Fruit fly (Drosophila melanogaster): ENCODE data around the gene Muc4B.

The Muc4B gene

DNA sequence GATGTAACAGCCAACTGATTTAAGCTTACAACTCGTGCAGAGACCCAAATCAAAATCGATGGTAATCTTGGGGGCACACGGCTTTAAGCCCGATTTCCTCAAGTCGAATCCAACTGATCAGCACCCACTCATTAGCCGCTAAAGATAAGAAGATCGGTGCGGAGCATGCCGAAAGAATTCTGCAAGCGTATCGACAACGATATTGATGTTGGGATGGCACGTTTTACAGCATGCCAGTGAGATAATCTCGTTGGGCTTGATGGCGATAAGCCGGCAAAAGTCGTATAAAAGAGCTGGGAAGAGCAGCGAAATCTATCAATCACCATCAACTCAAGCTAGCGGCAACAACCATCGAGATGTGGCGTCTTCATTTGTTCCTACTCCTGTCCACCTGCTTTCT lies 28.1 kb downstream of the Muc4B start, which contains the start of gene CG15570:
TSS of gene CG15570 (plus strand) at position 301 of the 400 bp plus-strand sequence.
- TF ChIP-seq CG17801 (GFP tag; optimal IDR thresholded peaks at IDR 0.05; ENCODE audit: partially characterized antibody), result no peak

DNA sequence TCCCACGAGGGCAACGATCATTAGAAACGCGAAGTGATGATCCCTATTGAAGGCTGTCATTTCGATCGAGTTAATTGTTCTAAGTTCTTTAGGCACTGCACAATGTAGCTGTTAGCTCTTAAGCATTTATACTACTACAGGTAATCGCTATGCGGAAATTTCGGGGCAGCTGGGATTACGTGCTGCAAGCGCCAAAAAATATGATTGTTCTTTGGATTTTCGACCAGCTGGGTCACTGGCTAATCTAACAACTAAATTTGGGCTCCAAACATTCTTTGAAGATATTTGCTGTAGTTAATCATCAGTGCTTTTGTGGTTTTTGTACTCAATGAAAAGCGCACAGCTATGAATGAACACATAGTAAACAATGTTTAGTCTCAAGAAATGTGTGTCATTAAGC lies 28.6 kb downstream of the Muc4B start, which contains the start of gene CG15571:
TSS of gene CG15571 (minus strand) at position 101 of the 400 bp plus-strand sequence.
- no peak for TF ChIP-seq CG17801 (GFP tag; optimal IDR thresholded peaks at IDR 0.05; ENCODE audit: partially characterized antibody)

DNA sequence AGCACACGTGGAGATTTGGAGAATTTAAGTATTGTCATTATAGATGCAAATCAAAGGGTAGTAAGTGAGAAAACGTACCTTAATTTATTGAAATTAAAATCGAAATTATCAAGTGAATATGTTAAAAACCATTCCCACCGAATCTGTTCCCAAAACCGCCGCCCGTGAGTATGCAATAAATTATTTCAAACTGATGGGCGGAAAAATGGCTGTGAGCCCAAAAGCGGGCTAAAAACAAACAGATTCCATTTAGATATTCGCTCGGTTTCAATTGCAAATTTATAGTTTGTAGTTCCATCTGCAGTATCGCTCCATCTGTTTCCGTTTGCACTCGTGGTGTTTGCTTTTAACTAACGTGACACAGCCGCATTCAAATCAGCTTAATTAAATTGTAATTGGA lies 31.6 kb downstream of the Muc4B start:
- TF ChIP-seq CG17801 (GFP tag; optimal IDR thresholded peaks at IDR 0.05; ENCODE audit: partially characterized antibody), result no peak

DNA sequence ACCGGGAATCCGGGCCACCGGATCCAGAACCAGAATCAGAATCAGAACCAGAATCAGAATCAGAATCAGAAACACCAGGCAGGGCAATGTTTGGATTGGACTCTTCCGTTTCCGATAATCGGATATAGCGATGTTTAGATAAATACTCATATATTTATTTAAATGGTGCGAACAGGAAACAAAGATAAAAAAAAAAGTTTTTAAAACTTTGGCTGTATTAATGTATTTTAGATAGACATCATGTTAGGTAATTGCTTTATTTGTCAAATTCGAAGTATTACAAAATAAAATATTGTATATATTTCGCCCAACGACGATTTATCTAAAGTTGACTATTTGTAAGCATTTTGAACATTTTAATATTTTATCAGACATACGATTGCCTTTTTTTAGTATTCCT lies 33.2 kb downstream of the Muc4B start, which contains the start of gene CG43288:
TSS of gene CG43288 (plus strand) at position 301 of the 400 bp plus-strand sequence.
- no peak for TF ChIP-seq CG17801 (GFP tag; optimal IDR thresholded peaks at IDR 0.05; ENCODE audit: partially characterized antibody)

DNA sequence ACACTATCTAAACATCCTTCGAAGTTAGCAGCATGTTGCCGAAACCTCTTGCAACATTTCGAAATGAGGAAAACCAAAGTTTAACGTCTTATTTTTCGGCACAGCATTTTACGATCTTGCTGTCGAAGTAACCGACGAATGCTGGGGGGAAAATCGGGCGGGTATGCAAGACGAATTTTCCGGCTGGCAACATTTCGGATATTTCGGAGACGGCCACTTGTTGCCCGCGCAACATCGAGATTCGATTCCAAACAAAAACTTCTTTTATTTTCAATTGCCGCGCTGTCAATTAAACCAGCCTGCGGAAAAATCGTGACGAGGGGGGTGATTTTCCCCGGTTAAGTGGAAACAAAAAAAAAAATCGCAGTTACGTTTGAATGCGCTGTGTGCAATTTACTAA lies 39.2 kb downstream of the Muc4B start:
- TF ChIP-seq CG17801 (GFP tag; optimal IDR thresholded peaks at IDR 0.05; ENCODE audit: partially characterized antibody), result no peak

DNA sequence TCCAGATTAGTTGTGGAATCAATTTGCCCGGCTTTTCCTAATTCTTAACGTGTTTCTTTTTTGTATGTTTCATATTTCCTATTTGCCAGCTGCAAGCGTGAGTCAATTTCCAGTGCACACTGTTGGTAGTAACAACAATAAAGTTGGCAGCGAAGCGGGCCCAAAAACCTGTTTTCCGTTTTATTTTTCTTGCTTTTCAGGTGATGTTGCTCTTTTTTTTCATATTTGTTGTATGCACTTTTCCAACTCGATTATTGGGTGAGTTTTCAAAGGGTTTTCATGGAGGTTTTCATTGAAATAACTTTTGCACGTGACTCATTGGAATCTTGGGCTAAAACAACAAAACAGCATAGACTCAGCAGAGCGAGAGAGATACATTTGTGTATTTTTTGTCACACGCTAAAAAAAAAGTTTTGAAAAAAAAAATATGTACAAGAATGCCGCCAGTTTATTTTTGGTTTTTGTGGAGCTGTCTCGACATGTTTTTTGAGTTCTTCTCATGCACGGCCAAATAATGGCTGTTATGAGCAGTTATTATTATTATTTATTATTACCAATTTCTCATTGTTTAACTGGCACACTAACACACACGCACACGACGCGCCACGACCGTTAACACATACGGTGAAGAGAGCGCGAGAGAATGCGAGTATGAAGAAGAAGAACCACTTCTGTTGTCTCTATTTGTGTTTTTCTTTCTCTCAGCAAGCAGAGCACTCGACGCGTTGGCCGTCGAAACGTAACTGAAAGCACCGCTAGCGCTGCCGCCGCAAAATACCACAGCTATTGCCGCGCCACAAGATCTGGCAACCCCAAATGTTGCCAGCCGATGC lies 40.4 kb downstream of the Muc4B start, which contains the start of gene Fas2:
TSS of gene Fas2 (minus strand) at position 748 of the 833 bp plus-strand sequence.
- peak; percentile 39 for TF ChIP-seq CG17801 (GFP tag; optimal IDR thresholded peaks at IDR 0.05; ENCODE audit: partially characterized antibody)

DNA sequence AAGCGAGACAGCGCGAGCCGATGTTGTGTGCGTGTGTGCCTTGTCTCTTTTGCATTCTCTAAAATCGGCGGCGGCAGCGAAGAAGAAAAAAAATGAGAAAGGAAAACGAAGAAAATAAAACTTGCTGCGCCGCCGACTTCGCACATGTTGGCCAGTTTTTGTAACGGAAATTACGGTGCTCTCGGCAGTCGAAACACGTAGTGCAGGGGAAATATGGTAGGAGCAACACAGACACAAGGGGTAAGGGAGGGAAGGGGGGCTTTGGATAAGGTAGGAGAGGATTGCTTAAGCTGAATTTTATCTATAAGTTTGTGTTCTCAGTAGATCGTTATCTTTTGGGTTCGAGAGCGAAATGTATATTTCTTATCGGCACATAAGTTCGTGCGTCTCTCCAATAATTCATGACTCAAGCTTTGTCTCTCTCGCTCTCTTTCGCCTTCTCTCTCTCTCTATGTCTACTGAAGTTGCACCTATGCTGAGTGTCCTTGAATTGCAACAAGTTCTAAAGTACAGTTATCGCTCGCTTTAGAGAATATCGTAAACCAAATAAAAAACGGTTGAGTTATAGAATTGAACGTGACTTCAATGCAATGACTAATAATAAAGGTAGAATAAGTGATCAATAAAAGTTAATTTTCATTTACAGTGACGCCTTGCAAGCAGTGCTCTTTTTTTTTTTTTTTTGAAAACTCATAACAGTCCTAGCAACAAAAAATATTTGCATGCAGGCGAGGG lies 42.1 kb downstream of the Muc4B start:
- TF ChIP-seq CG17801 (GFP tag; optimal IDR thresholded peaks at IDR 0.05; ENCODE audit: partially characterized antibody), result no peak

DNA sequence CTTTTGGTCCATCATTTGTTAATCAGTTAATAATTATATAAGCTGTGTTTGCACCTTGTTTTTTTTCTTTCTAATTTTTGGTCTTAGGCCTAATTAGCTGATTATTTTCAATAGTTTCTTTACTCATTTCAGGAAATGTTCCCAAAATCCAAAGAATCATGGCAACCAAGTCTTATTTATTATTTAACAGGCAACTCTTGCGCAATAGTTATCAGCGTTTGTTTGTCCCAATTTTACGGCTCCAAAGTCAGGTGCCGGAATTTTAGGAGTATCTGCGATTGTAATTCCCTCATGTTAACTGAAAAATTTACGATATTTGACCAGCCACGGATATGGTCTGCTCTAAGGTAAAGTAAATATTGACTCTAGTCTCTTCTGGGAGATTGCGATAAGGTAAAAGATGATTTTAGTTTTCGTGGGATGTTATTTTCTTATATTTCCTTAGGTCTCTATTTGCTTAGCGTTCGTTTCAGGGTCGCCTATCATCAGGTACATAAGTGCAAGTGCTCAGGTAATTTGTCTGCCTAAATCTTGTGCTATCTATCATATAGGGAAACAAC lies 43.6 kb downstream of the Muc4B start:
- peak; percentile 52 for TF ChIP-seq CG17801 (GFP tag; optimal IDR thresholded peaks at IDR 0.05; ENCODE audit: partially characterized antibody)

DNA sequence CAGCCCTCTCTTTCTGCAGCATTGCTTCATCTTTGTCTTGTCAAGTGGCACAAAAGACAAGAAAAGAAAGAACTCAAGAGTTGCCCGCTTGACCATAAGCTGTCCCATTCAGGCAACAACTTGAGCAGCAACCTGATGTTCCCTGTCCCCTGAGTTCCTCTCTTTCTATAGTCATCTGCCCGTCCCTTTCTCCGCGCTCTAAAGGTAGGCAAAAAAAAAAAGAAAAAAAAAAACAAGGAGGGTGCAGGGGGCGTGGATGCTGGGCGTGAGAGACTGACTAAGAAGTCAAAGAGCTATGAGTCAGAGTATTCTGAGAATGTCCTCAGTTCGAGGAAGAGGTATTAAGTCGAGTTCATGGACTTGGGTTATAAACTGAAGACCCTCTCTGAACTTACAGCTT lies 45.3 kb downstream of the Muc4B start:
- TF ChIP-seq CG17801 (GFP tag; optimal IDR thresholded peaks at IDR 0.05; ENCODE audit: partially characterized antibody), result no peak

DNA sequence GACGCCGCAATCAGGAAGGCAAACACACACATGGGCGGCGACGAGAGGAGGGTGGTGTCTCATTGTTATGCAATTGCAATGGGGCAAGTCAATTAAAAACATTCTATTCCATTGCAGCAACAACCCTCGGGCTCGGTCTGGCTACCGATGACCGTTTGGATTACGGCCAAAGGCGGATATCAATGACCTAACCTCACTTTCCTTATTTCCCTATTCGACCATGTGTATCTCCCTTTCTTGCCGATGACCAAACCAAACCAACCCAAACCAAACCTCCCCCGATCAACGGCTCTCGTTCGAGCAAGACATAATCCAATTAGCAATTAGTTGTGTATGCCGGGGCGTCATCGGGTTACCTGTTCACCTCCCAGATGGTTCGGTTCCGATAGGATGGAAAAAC lies 47.2 kb downstream of the Muc4B start:
- no peak for TF ChIP-seq CG17801 (GFP tag; optimal IDR thresholded peaks at IDR 0.05; ENCODE audit: partially characterized antibody)

DNA sequence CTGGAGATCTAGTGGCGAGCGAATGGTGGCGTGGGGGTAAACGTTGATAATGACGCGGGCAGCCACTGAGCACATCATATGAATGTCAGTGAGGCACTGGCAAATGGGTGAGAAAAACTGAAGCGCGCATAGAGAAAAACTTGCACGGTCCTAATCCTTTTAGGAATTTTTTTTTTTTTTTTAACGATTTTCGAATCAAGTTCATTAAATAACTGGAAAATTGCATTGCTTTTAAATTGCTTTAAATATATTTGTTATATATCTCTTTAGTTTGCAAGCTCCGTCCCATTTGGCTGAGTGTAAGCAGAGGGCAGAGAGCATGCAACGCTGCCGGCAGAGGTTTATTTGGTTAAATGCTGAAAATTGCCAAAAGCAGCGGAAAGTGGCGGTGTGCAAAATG lies 48.5 kb downstream of the Muc4B start:
- TF ChIP-seq CG17801 (GFP tag; optimal IDR thresholded peaks at IDR 0.05; ENCODE audit: partially characterized antibody), result peak; percentile 20
